Worm (Caenorhabditis elegans) whole organism, mixed stage, embryonic: Measurements from ENCODE around the gene catp-2.

ENCODE experiments used
- M03D4.4 ChIP-seq: sonication (generic microtip); optimal IDR thresholded peaks from 2 replicates; lab custom pipeline; 2017; ENCODE audit warnings: mild to moderate bottlenecking, missing genetic modification characterization, missing compliant biosample characterization
- bed-3 ChIP-seq: fragments of 200-800 bp; sonication (Bioruptor generic); optimal IDR thresholded peaks from 3 replicates; lab custom pipeline; 2018; ENCODE audit warnings: mild to moderate bottlenecking, missing genetic modification characterization, moderate library complexity, missing compliant biosample characterization
- blmp-1 ChIP-seq: fragments of 150-350 bp; optimal IDR thresholded peaks from 2 replicates; lab custom pipeline; 2014; ENCODE audit warnings: missing biosample characterization, missing genetic modification characterization
- ceh-39 ChIP-seq: fragments of 150-350 bp; optimal IDR thresholded peaks from 2 replicates; lab custom pipeline; 2014; ENCODE audit warnings: missing biosample characterization, missing genetic modification characterization
- ceh-43 ChIP-seq: fragments of 200-800 bp; sonication (Bioruptor generic); optimal IDR thresholded peaks from 2 replicates; lab custom pipeline; 2018; ENCODE audit warnings: mild to moderate bottlenecking, missing genetic modification characterization, moderate library complexity, missing compliant biosample characterization
- ceh-83 ChIP-seq: fragments of 200-800 bp; sonication (Bioruptor generic); optimal IDR thresholded peaks from 2 replicates; lab custom pipeline; 2018; ENCODE audit warnings: mild to moderate bottlenecking, missing genetic modification characterization, missing compliant biosample characterization
- ces-1 ChIP-seq: fragments of 150-350 bp; optimal IDR thresholded peaks from 2 replicates; lab custom pipeline; 2014; ENCODE audit warnings: missing biosample characterization, missing genetic modification reagents, missing genetic modification characterization
- cnd-1 ChIP-seq: fragments of 200-800 bp; sonication (Bioruptor generic); optimal IDR thresholded peaks from 2 replicates; lab custom pipeline; 2018; ENCODE audit warnings: mild to moderate bottlenecking, missing genetic modification characterization, missing compliant biosample characterization
- drap-1 ChIP-seq: fragments of 200-800 bp; sonication (Bioruptor generic); optimal IDR thresholded peaks from 3 replicates; lab custom pipeline; 2018; ENCODE audit warnings: mild to moderate bottlenecking, missing genetic modification characterization, missing compliant biosample characterization
- elt-1 ChIP-seq: sonication (generic microtip); optimal IDR thresholded peaks from 2 replicates; lab custom pipeline; 2017; ENCODE audit warnings: missing genetic modification characterization, mild to moderate bottlenecking, missing compliant biosample characterization, antibody characterized with exemption, moderate library complexity, borderline replicate concordance; ENCODE audit not compliant: insufficient read depth
- elt-3 ChIP-seq: fragments of 150-350 bp; optimal IDR thresholded peaks from 2 replicates; lab custom pipeline; 2014; ENCODE audit warnings: missing biosample characterization, missing genetic modification characterization
- flh-1 ChIP-seq: fragments of 200-800 bp; sonication (Bioruptor generic); optimal IDR thresholded peaks from 2 replicates; lab custom pipeline; 2018; ENCODE audit warnings: mild to moderate bottlenecking, missing genetic modification characterization, moderate library complexity, missing compliant biosample characterization
- ham-2 ChIP-seq: fragments of 200-800 bp; sonication (Bioruptor generic); optimal IDR thresholded peaks from 2 replicates; lab custom pipeline; 2018; ENCODE audit warnings: mild to moderate bottlenecking, missing genetic modification characterization, missing compliant biosample characterization
- hlh-1 ChIP-seq: fragments of 150-350 bp; optimal IDR thresholded peaks from 2 replicates; lab custom pipeline; 2014; ENCODE audit warnings: missing biosample characterization, missing genetic modification reagents, missing genetic modification characterization
- lin-13 ChIP-seq: fragments of 150-350 bp; optimal IDR thresholded peaks from 2 replicates; lab custom pipeline; 2014; ENCODE audit warnings: missing biosample characterization, missing genetic modification characterization
- lin-32 ChIP-seq: fragments of 200-800 bp; sonication (Bioruptor generic); optimal IDR thresholded peaks from 2 replicates; lab custom pipeline; 2018; ENCODE audit warnings: mild to moderate bottlenecking, missing genetic modification characterization, missing compliant biosample characterization
- lsy-2 ChIP-seq: fragments of 150-350 bp; optimal IDR thresholded peaks from 2 replicates; lab custom pipeline; 2014; ENCODE audit warnings: missing biosample characterization, missing genetic modification characterization
- mab-5 ChIP-seq: fragments of 150-350 bp; optimal IDR thresholded peaks from 2 replicates; lab custom pipeline; 2014; ENCODE audit warnings: missing biosample characterization, missing genetic modification characterization
- mep-1 ChIP-seq: fragments of 150-350 bp; optimal IDR thresholded peaks from 2 replicates; lab custom pipeline; 2017; ENCODE audit warnings: missing biosample characterization, missing genetic modification reagents, missing genetic modification characterization, inconsistent platforms
- mls-2 ChIP-seq: sonication (generic microtip); optimal IDR thresholded peaks from 2 replicates; lab custom pipeline; 2016; ENCODE audit warnings: mild to moderate bottlenecking, missing genetic modification characterization, moderate library complexity, missing compliant biosample characterization
- nhr-12 ChIP-seq: fragments of 150-350 bp; optimal IDR thresholded peaks from 2 replicates; lab custom pipeline; 2014; ENCODE audit warnings: missing biosample characterization, missing genetic modification characterization
- nhr-2 ChIP-seq: fragments of 150-350 bp; optimal IDR thresholded peaks from 2 replicates; lab custom pipeline; 2014; ENCODE audit warnings: missing biosample characterization, missing genetic modification characterization
- nhr-237 ChIP-seq: fragments of 150-350 bp; optimal IDR thresholded peaks from 2 replicates; lab custom pipeline; 2014; ENCODE audit warnings: missing biosample characterization, missing genetic modification characterization
- nhr-28 ChIP-seq: fragments of 150-350 bp; optimal IDR thresholded peaks from 2 replicates; lab custom pipeline; 2014; ENCODE audit warnings: missing biosample characterization, missing genetic modification characterization
- nhr-76 ChIP-seq: sonication (generic microtip); optimal IDR thresholded peaks from 2 replicates; lab custom pipeline; 2017; ENCODE audit warnings: missing biosample characterization, missing genetic modification characterization
- pha-4 ChIP-seq: fragments of 150-350 bp; optimal IDR thresholded peaks from 2 replicates; lab custom pipeline; 2018; ENCODE audit warnings: missing biosample characterization, missing genetic modification reagents, missing genetic modification characterization
- snpc-4 ChIP-seq: fragments of 150-350 bp; optimal IDR thresholded peaks from 2 replicates; lab custom pipeline; 2014; ENCODE audit warnings: missing biosample characterization, missing genetic modification characterization
- sptf-1 ChIP-seq: sonication (generic microtip); optimal IDR thresholded peaks from 2 replicates; lab custom pipeline; 2017; ENCODE audit warnings: mild to moderate bottlenecking, missing genetic modification characterization, moderate library complexity, missing compliant biosample characterization
- tbx-8 ChIP-seq: fragments of 200-800 bp; sonication (Bioruptor generic); optimal IDR thresholded peaks from 2 replicates; lab custom pipeline; 2018; ENCODE audit warnings: mild to moderate bottlenecking, missing genetic modification characterization, moderate library complexity, missing compliant biosample characterization
- unc-120 ChIP-seq: sonication (generic microtip); optimal IDR thresholded peaks from 2 replicates; lab custom pipeline; 2017; ENCODE audit warnings: missing genetic modification characterization, missing compliant biosample characterization; ENCODE audit not compliant: poor library complexity, severe bottlenecking
- unc-39 ChIP-seq: fragments of 150-350 bp; optimal IDR thresholded peaks from 2 replicates; lab custom pipeline; 2014; ENCODE audit warnings: missing biosample characterization, missing genetic modification characterization
- zip-8 ChIP-seq: fragments of 150-350 bp; optimal IDR thresholded peaks from 2 replicates; lab custom pipeline; 2014; ENCODE audit warnings: missing biosample characterization, missing genetic modification characterization
- ztf-11 ChIP-seq: fragments of 150-350 bp; optimal IDR thresholded peaks from 2 replicates; lab custom pipeline; 2014; ENCODE audit warnings: missing biosample characterization, missing genetic modification characterization

The catp-2 gene

ce11 chrV:4937337-4937736, 2.8 kb downstream of the catp-2 start:
- no peak for TF ChIP-seq blmp-1 (tag; lab: Kevin White, UChicago)
- TF ChIP-seq M03D4.4 (tag; lab: Kevin White, UChicago): no peak
- no peak for TF ChIP-seq hlh-1
- TF ChIP-seq ceh-43 (GFP tag; lab: Kevin White, UChicago): no peak
- TF ChIP-seq flh-1: no peak
- no peak for TF ChIP-seq ham-2 (GFP tag; lab: Kevin White, UChicago)
- no peak for TF ChIP-seq ztf-11 (tag; lab: Kevin White, UChicago)
- TF ChIP-seq nhr-28 (tag; lab: Kevin White, UChicago): no peak

ce11 chrV:4944219-4944618, 9.7 kb downstream of the catp-2 start, which contains the start of gene str-211:
Gene str-211, minus strand, starts transcription at chrV:4944319.
- TF ChIP-seq nhr-237 (tag; lab: Kevin White, UChicago) (no peak), zip-8 (tag; lab: Kevin White, UChicago) (no peak), lsy-2 (tag; lab: Kevin White, UChicago) (no peak), ceh-39 (no peak), hlh-1 (no peak), elt-3 (no peak), lin-32 (GFP tag; lab: Kevin White, UChicago) (no peak), mep-1 (tag; lab: Kevin White, UChicago) (no peak), mab-5 (tag; lab: Kevin White, UChicago) (no peak), nhr-2 (tag; lab: Kevin White, UChicago) (no peak), cnd-1 (no peak), ham-2 (GFP tag; lab: Kevin White, UChicago) (no peak), ztf-11 (tag; lab: Kevin White, UChicago) (no peak)
- TF ChIP-seq, all 35 proteins: peak for 0

ce11 chrV:4948635-4949034, 14.1 kb downstream of the catp-2 start, which contains the start of gene str-209:
Gene str-209, plus strand, starts transcription at chrV:4948935.
- TF ChIP-seq elt-3: no peak

ce11 chrV:4951434-4951833, 16.9 kb downstream of the catp-2 start, which contains the start of gene str-207:
Gene str-207, plus strand, starts transcription at chrV:4951734.
- TF ChIP-seq elt-3 (no peak), mls-2 (no peak), ceh-83 (GFP tag; lab: Kevin White, UChicago) (no peak), cnd-1 (no peak), flh-1 (no peak), zip-8 (tag; lab: Kevin White, UChicago) (no peak), elt-1 (tag; lab: Kevin White, UChicago) (no peak), tbx-8 (GFP tag; lab: Kevin White, UChicago) (no peak), nhr-76 (tag; lab: Kevin White, UChicago) (no peak), nhr-28 (tag; lab: Kevin White, UChicago) (no peak)

DNA sequence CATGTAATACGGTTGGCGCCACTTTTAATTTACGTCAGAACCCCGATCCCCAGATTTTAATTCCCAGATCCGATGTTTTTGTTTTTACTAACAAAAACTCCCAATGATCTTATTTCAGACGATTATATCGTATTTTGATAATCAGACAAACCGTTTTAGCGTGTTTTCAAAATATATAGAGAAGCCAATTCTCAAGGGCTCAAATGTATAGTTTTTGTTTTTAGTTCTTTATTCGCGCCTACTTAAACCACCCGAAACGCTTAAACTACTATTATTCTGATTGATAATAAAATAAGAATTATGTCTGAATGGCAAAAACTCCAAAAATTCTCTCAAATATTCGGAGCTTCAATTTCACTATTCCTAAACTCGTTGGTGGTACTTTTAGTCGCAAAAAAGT, 22.0 kb downstream of the catp-2 start, which contains the start of gene str-208:
str-208 (plus strand) TSS at position 301 of the 400 bp plus-strand sequence.
- TF ChIP-seq tbx-8 (GFP tag; lab: Kevin White, UChicago) (no peak), bed-3 (no peak), nhr-76 (tag; lab: Kevin White, UChicago) (no peak), mep-1 (tag; lab: Kevin White, UChicago) (no peak), sptf-1 (tag; lab: Kevin White, UChicago) (no peak), ham-2 (GFP tag; lab: Kevin White, UChicago) (no peak), lin-32 (GFP tag; lab: Kevin White, UChicago) (no peak), nhr-2 (tag; lab: Kevin White, UChicago) (no peak), unc-120 (tag; lab: Kevin White, UChicago) (no peak), blmp-1 (tag; lab: Kevin White, UChicago) (no peak), snpc-4 (tag; lab: Kevin White, UChicago) (no peak), drap-1 (GFP tag; lab: Kevin White, UChicago) (no peak), pha-4 (no peak), ces-1 (GFP tag; lab: Kevin White, UChicago) (no peak)

DNA sequence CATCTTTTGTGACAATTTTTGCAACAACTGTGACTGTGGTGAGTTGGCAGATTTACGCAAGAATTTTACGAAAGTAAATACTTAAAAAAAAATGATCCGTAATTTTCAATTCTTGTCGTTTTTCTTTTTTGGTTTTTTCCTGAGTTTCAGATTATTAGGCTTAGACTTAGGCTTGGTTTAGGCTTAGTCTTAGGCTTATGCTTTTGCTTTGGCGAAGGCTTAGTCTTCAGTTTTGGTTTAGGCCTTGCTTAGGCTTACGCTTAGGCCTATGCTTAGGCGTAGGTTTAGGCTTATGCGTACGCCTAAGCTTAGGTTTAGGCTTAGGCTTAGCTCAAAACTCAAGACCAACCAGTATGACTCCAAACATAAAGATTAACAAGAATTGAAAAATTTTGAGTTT, 23.1 kb downstream of the catp-2 start:
- TF ChIP-seq ceh-43 (GFP tag; lab: Kevin White, UChicago): no peak
- TF ChIP-seq unc-120 (tag; lab: Kevin White, UChicago): no peak
- TF ChIP-seq lsy-2 (tag; lab: Kevin White, UChicago): no peak
- TF ChIP-seq pha-4: no peak
- TF ChIP-seq mab-5 (tag; lab: Kevin White, UChicago): no peak
- no peak for TF ChIP-seq sptf-1 (tag; lab: Kevin White, UChicago)
- no peak for TF ChIP-seq nhr-12 (tag; lab: Kevin White, UChicago)
- no peak for TF ChIP-seq blmp-1 (tag; lab: Kevin White, UChicago)
- no peak for TF ChIP-seq hlh-1
- TF ChIP-seq unc-39 (tag; lab: Kevin White, UChicago): no peak
- no peak for TF ChIP-seq tbx-8 (GFP tag; lab: Kevin White, UChicago)
- no peak for TF ChIP-seq flh-1
- no peak for TF ChIP-seq lin-13 (tag; lab: Kevin White, UChicago)
- TF ChIP-seq nhr-2 (tag; lab: Kevin White, UChicago): no peak
- no peak for TF ChIP-seq zip-8 (tag; lab: Kevin White, UChicago)
- no peak for TF ChIP-seq ceh-83 (GFP tag; lab: Kevin White, UChicago)
- TF ChIP-seq cnd-1: no peak
- TF ChIP-seq ztf-11 (tag; lab: Kevin White, UChicago): no peak
- no peak for TF ChIP-seq ceh-39
- no peak for TF ChIP-seq lin-32 (GFP tag; lab: Kevin White, UChicago)
